Worm (Caenorhabditis elegans) whole organism, L4 larva: Measurements from ENCODE around the gene Y37E11B.2.

Experiments
- T26A8.4 ChIP-seq: fragments of 200-800 bp; sonication (Bioruptor generic); IDR thresholded peaks from 2 replicates; pipeline ENCODE4 v1.3.6; 2022; ENCODE audit warnings: missing genetic modification characterization, missing compliant biosample characterization
- aha-1 ChIP-seq: fragments of 150-350 bp; peaks from one replicate; lab custom pipeline; 2014; ENCODE audit warnings: missing biosample characterization, missing genetic modification characterization
- arid-1 ChIP-seq: fragments of 200-800 bp; sonication (Bioruptor generic); conservative IDR thresholded peaks from 2 replicates; pipeline ENCODE4 v1.3.6; 2022; ENCODE audit warnings: missing genetic modification reagents, missing genetic modification characterization, missing compliant biosample characterization
- ceh-82 ChIP-seq: sonication (generic microtip); optimal IDR thresholded peaks from 2 replicates; lab custom pipeline; 2017; ENCODE audit warnings: missing biosample characterization, missing genetic modification characterization
- ces-1 ChIP-seq: fragments of 150-350 bp; sonication (generic microtip); optimal IDR thresholded peaks from 4 replicates; lab custom pipeline; 2014; ENCODE audit warnings: missing biosample characterization, missing genetic modification reagents, missing genetic modification characterization
- ctbp-1 ChIP-seq: fragments of 200-800 bp; sonication (Bioruptor generic); IDR thresholded peaks from 2 replicates; pipeline ENCODE4 v1.3.6; 2022; ENCODE audit warnings: missing genetic modification reagents, missing genetic modification characterization, missing compliant biosample characterization
- daf-12 ChIP-seq: fragments of 150-350 bp; optimal IDR thresholded peaks from 2 replicates; lab custom pipeline; 2014; ENCODE audit warnings: missing biosample characterization, missing genetic modification reagents, missing genetic modification characterization
- dmd-6 ChIP-seq: fragments of 200-800 bp; sonication (Bioruptor generic); IDR thresholded peaks from 2 replicates; pipeline ENCODE4 v1.3.6; 2022; ENCODE audit warnings: missing genetic modification reagents, missing genetic modification characterization, missing compliant biosample characterization
- egl-43 ChIP-seq: fragments of 200-800 bp; sonication (Bioruptor generic); IDR thresholded peaks from 2 replicates; pipeline ENCODE4 v1.3.6; 2022; ENCODE audit warnings: missing genetic modification reagents, missing genetic modification characterization, missing compliant biosample characterization
- fkh-10 ChIP-seq: fragments of 150-350 bp; optimal IDR thresholded peaks from 2 replicates; lab custom pipeline; 2014; ENCODE audit warnings: missing biosample characterization, missing genetic modification reagents, missing genetic modification characterization
- nhr-42 ChIP-seq: fragments of 200-800 bp; sonication (Bioruptor generic); IDR thresholded peaks from 2 replicates; pipeline ENCODE4 v1.3.6; 2022; ENCODE audit warnings: missing genetic modification characterization, missing compliant biosample characterization
- php-3 ChIP-seq: fragments of 200-800 bp; sonication (Bioruptor generic); IDR thresholded peaks from 2 replicates; pipeline ENCODE4 v1.3.6; 2022; ENCODE audit warnings: missing genetic modification reagents, missing genetic modification characterization, missing compliant biosample characterization
- skn-1 ChIP-seq: fragments of 150-350 bp; optimal IDR thresholded peaks from 2 replicates; lab custom pipeline; 2014; ENCODE audit warnings: missing biosample characterization, missing genetic modification characterization
- unc-62 ChIP-seq, 3 experiments: fragments of 150-350 bp in 1 of 3; sonication (generic microtip); optimal IDR thresholded peaks in 2 of 3; peaks in 1 of 3; 1 replicate in 1 of 3; 2 replicates in 2 of 3; lab custom pipeline; 2014 to 2017; ENCODE audit warnings: missing biosample characterization in 3 of 3, missing genetic modification characterization in 3 of 3, missing genetic modification reagents in 3 of 3, missing genotype in 1 of 3
- ztf-7 ChIP-seq: fragments of 150-350 bp; optimal IDR thresholded peaks from 2 replicates; lab custom pipeline; 2014; ENCODE audit warnings: missing biosample characterization, missing genetic modification characterization

Y37E11B.2 gene

DNA sequence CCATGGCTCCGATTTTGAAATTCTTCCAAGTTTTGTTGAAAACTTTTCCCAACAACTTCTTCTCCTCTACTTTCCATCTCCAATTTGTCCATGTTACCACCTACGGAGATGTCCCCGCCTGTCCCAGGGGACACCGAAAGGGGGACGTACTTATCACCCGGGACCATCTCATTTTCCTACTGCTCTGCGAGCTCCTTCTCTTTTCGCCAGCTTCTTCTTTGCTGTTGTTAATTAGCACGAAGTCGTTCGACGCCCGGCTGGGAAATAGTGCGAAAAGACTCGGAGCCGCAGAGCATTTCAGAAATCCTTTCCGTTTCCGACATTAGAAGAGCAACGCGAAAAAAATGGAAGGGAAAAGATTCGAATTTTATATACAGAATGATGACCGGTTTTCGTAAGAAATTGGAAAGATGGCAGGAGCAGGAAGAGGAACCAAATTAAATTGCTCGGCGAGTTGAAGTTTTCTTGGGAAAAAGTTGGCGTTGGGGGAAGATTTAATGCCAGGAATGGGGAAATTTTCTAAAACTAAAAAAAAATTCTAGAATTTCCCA, 43.6 kb downstream of the Y37E11B.2 start:
- TF ChIP-seq skn-1 (tag; lab: Kevin White, UChicago) (no peak), daf-12 (tag; lab: Kevin White, UChicago) (no peak), ctbp-1 (GFP tag; lab: Robert Waterston, UW) (peak; percentile 9; the same call in 1 of the 2 replicates), ceh-82 (no peak), T26A8.4 (GFP tag; lab: Robert Waterston, UW) (no peak), php-3 (GFP tag; lab: Robert Waterston, UW) (no peak), arid-1 (GFP tag; lab: Robert Waterston, UW) (no peak), unc-62 (GFP tag; optimal IDR thresholded peaks at IDR 0.05 in 1 of 2; lab: Kevin White, UChicago) (peak in 1 of 2 experiments; percentile 57), unc-62 (tag; optimal IDR thresholded peaks at IDR 0.05; lab: Kevin White, UChicago) (no peak), egl-43 (0 out of 2 replicates have a peak, but pooled peaks have one; percentile 23), aha-1 (peak; percentile 67)

ce11 chrIV:3624597-3624996, 46.3 kb downstream of the Y37E11B.2 start, which contains the start of the genes cha-1 and unc-17:
cha-1 (minus strand) TSS chrIV:3624697.
unc-17 (minus strand) TSS chrIV:3624699.
- TF ChIP-seq ztf-7 (tag; lab: Kevin White, UChicago): no peak

ce11 chrIV:3626447-3626846, 48.2 kb downstream of the Y37E11B.2 start:
- no peak for TF ChIP-seq nhr-42
- TF ChIP-seq ces-1 (GFP tag; lab: Kevin White, UChicago): peak; percentile 58
- TF ChIP-seq dmd-6 (GFP tag; lab: Robert Waterston, UW): no peak
- TF ChIP-seq fkh-10: peak; percentile 47
